Worm (Caenorhabditis elegans) whole organism, L1 larva: ENCODE data around the gene Y54F10BM.12.

Experiments used
- ceh-90 ChIP-seq: sonication (generic microtip); optimal IDR thresholded peaks from 2 replicates; lab custom pipeline; 2016; ENCODE audit warnings: missing genetic modification characterization, missing compliant biosample characterization
- efl-1 ChIP-seq, 4 experiments: fragments of 150-350 bp; optimal IDR thresholded peaks in 3 of 4; peaks in 1 of 4; 1 replicate in 1 of 4; 2 replicates in 3 of 4; lab custom pipeline; 2014; ENCODE audit warnings: missing biosample characterization in 2 of 4, missing genetic modification characterization in 2 of 4, missing genetic modification reagents in 2 of 4
- fkh-4 ChIP-seq: sonication (generic microtip); optimal IDR thresholded peaks from 2 replicates; lab custom pipeline; 2016; ENCODE audit warnings: missing compliant biosample characterization, missing genetic modification characterization, borderline replicate concordance
- irx-1 ChIP-seq: sonication (generic microtip); optimal IDR thresholded peaks from 2 replicates; lab custom pipeline; 2016; ENCODE audit warnings: missing genetic modification characterization, missing compliant biosample characterization
- lin-39 ChIP-seq: fragments of 150-350 bp; optimal IDR thresholded peaks from 2 replicates; lab custom pipeline; 2014; ENCODE audit warnings: missing biosample characterization, missing genetic modification reagents, missing genetic modification characterization
- mep-1 ChIP-seq: fragments of 150-350 bp; optimal IDR thresholded peaks from 2 replicates; lab custom pipeline; 2014; ENCODE audit warnings: missing biosample characterization, missing genetic modification characterization
- nhr-84 ChIP-seq: sonication (generic microtip); optimal IDR thresholded peaks from 2 replicates; lab custom pipeline; 2017; ENCODE audit warnings: missing biosample characterization, missing genetic modification characterization
- pqm-1 ChIP-seq: sonication (generic microtip); optimal IDR thresholded peaks from 3 replicates; lab custom pipeline; 2017; ENCODE audit warnings: missing biosample characterization, missing genetic modification characterization
- skn-1 ChIP-seq: fragments of 150-350 bp; optimal IDR thresholded peaks from 2 replicates; lab custom pipeline; 2014; ENCODE audit warnings: missing biosample characterization, missing genetic modification characterization
- tbx-2 ChIP-seq: sonication (generic microtip); optimal IDR thresholded peaks from 2 replicates; lab custom pipeline; 2016; ENCODE audit warnings: missing genetic modification characterization, missing compliant biosample characterization
- unc-130 ChIP-seq: fragments of 150-350 bp; optimal IDR thresholded peaks from 2 replicates; lab custom pipeline; 2017; ENCODE audit warnings: missing biosample characterization, missing genetic modification characterization, inconsistent platforms
- zag-1 ChIP-seq: fragments of 150-350 bp; optimal IDR thresholded peaks from 2 replicates; lab custom pipeline; 2014; ENCODE audit warnings: missing biosample characterization, missing genetic modification characterization

DNA sequence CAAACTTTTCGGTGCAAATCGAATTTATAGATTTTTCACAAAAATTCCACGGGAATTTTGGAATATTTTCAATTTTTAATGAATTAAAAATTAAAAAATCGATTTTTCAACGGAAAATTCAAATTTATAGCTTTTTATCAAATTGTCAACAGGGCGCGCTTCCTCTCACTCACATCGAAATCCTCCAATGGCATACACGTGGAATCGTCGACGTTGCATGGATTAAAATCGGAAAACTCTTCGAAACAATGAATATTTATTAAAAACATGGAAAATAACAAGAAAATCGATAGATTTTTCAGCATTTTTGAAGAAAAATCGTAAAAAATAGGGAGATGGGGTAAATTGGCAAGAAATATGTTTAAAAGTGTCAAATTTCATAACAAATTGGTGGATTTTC lies at the start of gene Y54F10BM.12:
- no peak for TF ChIP-seq skn-1 (tag; lab: Kevin White, UChicago)
- no peak for TF ChIP-seq pqm-1 (tag; lab: Kevin White, UChicago)
- TF ChIP-seq zag-1, result no peak
- TF ChIP-seq irx-1 (tag; lab: Kevin White, UChicago), result no peak
- TF ChIP-seq lin-39 (tag; lab: Kevin White, UChicago), result no peak
- TF ChIP-seq efl-1 (optimal IDR thresholded peaks at IDR 0.05; lab: Kevin White, UChicago), result no peak
- no peak for TF ChIP-seq efl-1 (GFP tag; optimal IDR thresholded peaks at IDR 0.05 in 1 of 2; lab: Kevin White, UChicago)
- no peak for TF ChIP-seq unc-130 (tag; lab: Kevin White, UChicago)
- no peak for TF ChIP-seq nhr-84 (tag; lab: Kevin White, UChicago)
- TF ChIP-seq mep-1 (tag; lab: Kevin White, UChicago), result no peak
- TF ChIP-seq ceh-90 (tag; lab: Kevin White, UChicago), result no peak
- TF ChIP-seq tbx-2 (tag; lab: Kevin White, UChicago), result no peak
- no peak for TF ChIP-seq fkh-4 (tag; lab: Kevin White, UChicago)
